Worm (Caenorhabditis elegans) whole organism, L3 larva: Measurements from ENCODE around the gene mrpl-35.

Source experiments
- aly-2 ChIP-seq: fragments of 150-350 bp; optimal IDR thresholded peaks from 2 replicates; lab custom pipeline; 2014; ENCODE audit warnings: missing biosample characterization, missing genetic modification characterization
- ceh-16 ChIP-seq: sonication (generic microtip); optimal IDR thresholded peaks from 2 replicates; lab custom pipeline; 2017; ENCODE audit warnings: missing biosample characterization, missing genetic modification characterization
- elt-2 ChIP-seq: sonication (generic microtip); optimal IDR thresholded peaks from 2 replicates; lab custom pipeline; 2016; ENCODE audit warnings: missing genetic modification reagents, mild to moderate bottlenecking, missing genetic modification characterization, missing compliant biosample characterization
- pqm-1 ChIP-seq: fragments of 150-350 bp; optimal IDR thresholded peaks from 2 replicates; lab custom pipeline; 2017; ENCODE audit warnings: missing biosample characterization, missing genetic modification characterization, inconsistent platforms
- zag-1 ChIP-seq: fragments of 150-350 bp; optimal IDR thresholded peaks from 2 replicates; lab custom pipeline; 2014; ENCODE audit warnings: missing biosample characterization, missing genetic modification characterization
- ztf-11 ChIP-seq: fragments of 150-350 bp; optimal IDR thresholded peaks from 2 replicates; lab custom pipeline; 2014; ENCODE audit warnings: missing biosample characterization, missing genetic modification characterization

DNA sequence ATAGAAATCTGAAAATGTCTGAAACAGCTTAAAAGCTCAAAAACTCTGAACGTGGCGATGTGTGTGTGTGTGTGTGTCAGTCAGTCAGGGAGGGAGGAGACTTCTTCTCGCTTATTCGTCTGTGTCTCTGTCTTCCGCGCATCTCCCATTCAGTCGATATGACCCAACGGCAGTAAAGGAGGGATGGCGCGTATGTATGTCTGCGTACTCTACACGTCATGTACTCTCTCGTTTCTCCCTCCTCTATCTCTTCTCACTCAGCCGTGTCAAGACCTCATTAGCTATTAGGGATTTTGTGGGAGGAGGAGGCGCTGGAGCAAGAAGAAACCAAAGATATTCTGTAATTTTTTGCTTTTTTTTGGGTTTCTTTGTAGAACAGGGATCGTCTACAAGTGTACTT, 22.0 kb downstream of the mrpl-35 start:
- TF ChIP-seq ceh-16 (tag; lab: Kevin White, UChicago), result no peak
- TF ChIP-seq aly-2, result no peak
- TF ChIP-seq ztf-11 (tag; lab: Kevin White, UChicago), result no peak
- TF ChIP-seq pqm-1 (tag; lab: Kevin White, UChicago), result no peak
- TF ChIP-seq zag-1 (tag; lab: Kevin White, UChicago), result no peak
- TF ChIP-seq elt-2 (tag; lab: Kevin White, UChicago), result peak; percentile 8
